Fruit fly (Drosophila melanogaster) whole organism, prepupa: Measurements from ENCODE around the gene CG2247.

Experiments
- CG6792 ChIP-seq: fragments of 200-800 bp; sonication (Bioruptor generic); optimal IDR thresholded peaks from 3 replicates; lab custom pipeline; 2016; ENCODE audit warnings: missing biosample characterization, missing genetic modification characterization
- CG7368 ChIP-seq: fragments of 200-800 bp; sonication (Bioruptor generic); optimal IDR thresholded peaks from 3 replicates; lab custom pipeline; 2016; ENCODE audit warnings: missing biosample characterization, missing genetic modification characterization
- Sox15 ChIP-seq: fragments of 200-800 bp; sonication (Bioruptor generic); optimal IDR thresholded peaks from 3 replicates; lab custom pipeline; 2016; ENCODE audit warnings: missing biosample characterization, missing genetic modification characterization
- salr ChIP-seq, 2 experiments: fragments of 200-800 bp; sonication (Bioruptor generic); optimal IDR thresholded peaks; 3 replicates each; lab custom pipeline; 2016 to 2018; ENCODE audit warnings: missing biosample characterization in 2 of 2, missing genetic modification characterization in 2 of 2, mild to moderate bottlenecking in 1 of 2

- TF ChIP-seq CG6792 = peak; percentile 50
- TF ChIP-seq salr (GFP tag; optimal IDR thresholded peaks at IDR 0.05; lab: Kevin White, UChicago) = no peak
- peak; percentile 58 for TF ChIP-seq CG7368 (GFP tag; lab: Kevin White, UChicago)
- no peak for TF ChIP-seq Sox15 (GFP tag; lab: Kevin White, UChicago)
These were observed 49.0 kb upstream of the CG2247 start for dm6 chrX:11660476-11660875.
